Worm (Caenorhabditis elegans): ENCODE data around the gene str-116.

DNA sequence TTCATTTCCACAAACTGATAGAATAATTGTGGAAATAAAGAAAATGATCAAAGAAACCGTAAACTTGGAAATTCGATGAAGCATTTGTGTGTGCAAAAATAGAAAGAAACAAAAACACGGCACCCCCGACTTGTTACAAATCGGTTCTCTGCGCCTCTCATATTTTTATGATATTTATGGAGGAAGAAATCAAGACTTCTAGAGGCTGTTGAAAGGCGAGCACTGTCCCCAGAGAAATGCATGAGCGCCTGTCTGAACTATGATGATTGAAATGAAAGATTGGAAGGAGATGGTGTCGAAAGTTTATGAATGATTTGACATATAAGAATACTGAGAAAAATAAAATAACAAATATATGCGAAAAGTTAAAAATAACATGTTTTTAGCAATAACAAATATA lies 7.9 kb upstream of the str-116 start, which contains the start of gene lgc-36:
- TF ChIP-seq ama-1 (optimal IDR thresholded peaks at IDR 0.05) (no peak), fkh-10 (GFP tag; optimal IDR thresholded peaks at IDR 0.05) (no peak), lin-11 (tag; optimal IDR thresholded peaks at IDR 0.05) (no peak), nfya-1 (tag; optimal IDR thresholded peaks at IDR 0.05) (no peak), odd-2 (tag; optimal IDR thresholded peaks at IDR 0.05) (no peak), che-1 (tag; optimal IDR thresholded peaks at IDR 0.05) (no peak), unc-3 (GFP tag; conservative IDR thresholded peaks at IDR 0.05) (no peak), unc-3 (tag; optimal IDR thresholded peaks at IDR 0.05) (no peak), ceh-19 (GFP tag; optimal IDR thresholded peaks at IDR 0.05) (no peak), madf-2 (tag; optimal IDR thresholded peaks at IDR 0.05) (no peak), lim-6 (tag; optimal IDR thresholded peaks at IDR 0.05) (no peak), K09A11.1 (tag; optimal IDR thresholded peaks at IDR 0.05; ENCODE audit: insufficient read depth) (no peak), nhr-11 (tag; optimal IDR thresholded peaks at IDR 0.05) (no peak), sox-2 (GFP tag; IDR thresholded peaks at IDR 0.05) (no peak), tbx-2 (tag; optimal IDR thresholded peaks at IDR 0.05) (no peak)

Data from whole organism, late embryonic.